Fruit fly (Drosophila melanogaster): Measurements from ENCODE around the gene Rsph9.

The Rsph9 gene

dm6 chr2L:17374832-17375231, 37.6 kb downstream of the Rsph9 start:
- TF ChIP-seq ey (GFP tag; optimal IDR thresholded peaks at IDR 0.05) = no peak

- TF ChIP-seq usp (GFP tag; optimal IDR thresholded peaks at IDR 0.05) (no peak), CG9705 (GFP tag; optimal IDR thresholded peaks at IDR 0.05) (no peak), Dif (GFP tag; optimal IDR thresholded peaks at IDR 0.05; ENCODE audit: partially characterized antibody) (peak; percentile 13), Myc (optimal IDR thresholded peaks at IDR 0.05) (peak; percentile 89)
Observed at dm6 chr2L:17368503-17368902, 43.9 kb downstream of the Rsph9 start.

dm6 chr2L:17363196-17363595, 49.2 kb downstream of the Rsph9 start, which contains the start of gene CG31804:
CG31804 (plus strand) TSS chr2L:17363496.
- TF ChIP-seq h (GFP tag; optimal IDR thresholded peaks at IDR 0.05) = no peak
- no peak for TF ChIP-seq Mio (GFP tag; optimal IDR thresholded peaks at IDR 0.05)
- no peak for TF ChIP-seq dmrt93B (GFP tag; optimal IDR thresholded peaks at IDR 0.05)
- no peak for TF ChIP-seq tai (GFP tag; optimal IDR thresholded peaks at IDR 0.05)
- TF ChIP-seq Abd-B (GFP tag; optimal IDR thresholded peaks at IDR 0.05) = no peak
- TF ChIP-seq woc (GFP tag; optimal IDR thresholded peaks at IDR 0.05) = no peak
- no peak for TF ChIP-seq Dfd (GFP tag; optimal IDR thresholded peaks at IDR 0.05)
- TF ChIP-seq Jra (GFP tag; optimal IDR thresholded peaks at IDR 0.05) = no peak
- no peak for TF ChIP-seq CG32264 (GFP tag; optimal IDR thresholded peaks at IDR 0.05)
- TF ChIP-seq sage (GFP tag; optimal IDR thresholded peaks at IDR 0.05) = no peak
- no peak for TF ChIP-seq foxo (GFP tag; optimal IDR thresholded peaks at IDR 0.05)
- TF ChIP-seq GATAd (GFP tag; optimal IDR thresholded peaks at IDR 0.05) = no peak
- TF ChIP-seq ey (GFP tag; optimal IDR thresholded peaks at IDR 0.05) = no peak
- TF ChIP-seq brk (GFP tag; optimal IDR thresholded peaks at IDR 0.05) = no peak
- TF ChIP-seq dl (GFP tag; optimal IDR thresholded peaks at IDR 0.05; ENCODE audit: insufficient read depth in 1 of 2, partially characterized antibody in 2 of 2) = no peak

All from whole organism, wandering third instar larva.